Worm (Caenorhabditis elegans) whole organism, L4/young adult: Measurements from ENCODE around the gene C33F10.1.

Experiments
- W03F9.2 ChIP-seq: fragments of 150-350 bp; optimal IDR thresholded peaks from 2 replicates; lab custom pipeline; 2014; ENCODE audit warnings: missing biosample characterization, missing genetic modification characterization
- dao-5 ChIP-seq: sonication (generic microtip); optimal IDR thresholded peaks from 2 replicates; lab custom pipeline; 2016; ENCODE audit warnings: missing genotype, missing genetic modification characterization, moderate library complexity, missing compliant biosample characterization
- him-1 ChIP-seq: sonication (generic microtip); optimal IDR thresholded peaks from 2 replicates; lab custom pipeline; 2016; ENCODE audit warnings: missing genotype, missing genetic modification reagents, missing genetic modification characterization, missing compliant biosample characterization

- TF ChIP-seq him-1 (tag; lab: Kevin White, UChicago) (no peak), W03F9.2 (tag; lab: Kevin White, UChicago) (no peak), dao-5 (no peak)
Measured at ce11 chrII:4789835-4790343, 44.9 kb upstream of the C33F10.1 start, which contains the start of gene F26G1.15.
